Worm (Caenorhabditis elegans): ENCODE results near the gene F14H8.5.

- TF ChIP-seq nhr-12 (tag; optimal IDR thresholded peaks at IDR 0.05) (no peak), unc-62 (GFP tag; optimal IDR thresholded peaks at IDR 0.05) (no peak), nhr-237 (tag; optimal IDR thresholded peaks at IDR 0.05) (no peak), zip-8 (tag; optimal IDR thresholded peaks at IDR 0.05) (no peak), nhr-28 (tag; optimal IDR thresholded peaks at IDR 0.05) (no peak), pha-4 (tag; optimal IDR thresholded peaks at IDR 0.05) (no peak), flh-1 (GFP tag; optimal IDR thresholded peaks at IDR 0.05) (no peak)
Measured at ce11 chrV:15014164-15014563, 6.7 kb upstream of the F14H8.5 start, which contains the start of gene obr-2.
